Worm (Caenorhabditis elegans) whole organism, dauer: Measurements from ENCODE around the gene ech-5.

Source experiments
- unc-62 ChIP-seq: sonication (generic microtip); optimal IDR thresholded peaks from 2 replicates; lab custom pipeline; 2017; ENCODE audit warnings: missing biosample characterization, missing genetic modification reagents, missing genetic modification characterization

ech-5 gene

ce11 chrIV:782393-782792 is 14.4 kb upstream of the ech-5 start:
- no peak for TF ChIP-seq unc-62 (GFP tag; lab: Kevin White, UChicago)

- TF ChIP-seq unc-62 (GFP tag; lab: Kevin White, UChicago) = no peak
Observed at ce11 chrIV:787755-788154, 9.1 kb upstream of the ech-5 start, which contains the start of gene F56B3.6. TSS of gene F56B3.6 (plus strand) at chrIV:788055.

- no peak for TF ChIP-seq unc-62 (GFP tag; lab: Kevin White, UChicago)
Observed at ce11 chrIV:794275-794674, 2.5 kb upstream of the ech-5 start, which contains the start of gene F56B3.4. TSS of gene F56B3.4 (minus strand) at chrIV:794275.

ce11 chrIV:795383-795872 is 1.4 kb upstream of the ech-5 start, which contains the start of gene skr-18:
TSS of gene skr-18 (minus strand) at chrIV:795433.
- TF ChIP-seq unc-62 (GFP tag; lab: Kevin White, UChicago) = no peak

ce11 chrIV:800518-800917 is 3.7 kb downstream of the ech-5 start, which contains the start of gene mrpl-46:
TSS of gene mrpl-46 (plus strand) at chrIV:800818.
- no peak for TF ChIP-seq unc-62 (GFP tag; lab: Kevin White, UChicago)

- no peak for TF ChIP-seq unc-62 (GFP tag; lab: Kevin White, UChicago)
Observed at ce11 chrIV:801162-801561, 4.3 kb downstream of the ech-5 start.

ce11 chrIV:804802-805201 is 8.0 kb downstream of the ech-5 start, which contains the start of gene Y55F3BL.4:
TSS of gene Y55F3BL.4 (plus strand) at chrIV:805102.
- no peak for TF ChIP-seq unc-62 (GFP tag; lab: Kevin White, UChicago)

- no peak for TF ChIP-seq unc-62 (GFP tag; lab: Kevin White, UChicago)
Observed at ce11 chrIV:805693-806092, 8.9 kb downstream of the ech-5 start.

ce11 chrIV:807027-807516 is 10.2 kb downstream of the ech-5 start, which contains the start of gene Y55F3BL.6:
TSS of gene Y55F3BL.6 (minus strand) at chrIV:807077.
- no peak for TF ChIP-seq unc-62 (GFP tag; lab: Kevin White, UChicago)

ce11 chrIV:817879-818278 is 21.1 kb downstream of the ech-5 start:
- TF ChIP-seq unc-62 (GFP tag; lab: Kevin White, UChicago) = no peak

- no peak for TF ChIP-seq unc-62 (GFP tag; lab: Kevin White, UChicago)
Observed at ce11 chrIV:824854-825253, 28.0 kb downstream of the ech-5 start, which contains the start of gene zipt-15. TSS of gene zipt-15 (minus strand) at chrIV:824954.

- no peak for TF ChIP-seq unc-62 (GFP tag; lab: Kevin White, UChicago)
Observed at ce11 chrIV:826145-826544, 29.3 kb downstream of the ech-5 start.

- no peak for TF ChIP-seq unc-62 (GFP tag; lab: Kevin White, UChicago)
Observed at ce11 chrIV:828427-828826, 31.6 kb downstream of the ech-5 start.

- no peak for TF ChIP-seq unc-62 (GFP tag; lab: Kevin White, UChicago)
Observed at ce11 chrIV:829107-829506, 32.3 kb downstream of the ech-5 start.

ce11 chrIV:829691-830090 is 32.9 kb downstream of the ech-5 start:
- no peak for TF ChIP-seq unc-62 (GFP tag; lab: Kevin White, UChicago)

ce11 chrIV:830262-830960 is 33.6 kb downstream of the ech-5 start:
- TF ChIP-seq unc-62 (GFP tag; lab: Kevin White, UChicago) = no peak
